Worm (Caenorhabditis elegans): ENCODE data around the gene lec-4.

- no peak for TF ChIP-seq nhr-237 (tag; optimal IDR thresholded peaks at IDR 0.05)
- TF ChIP-seq unc-62 (GFP tag; optimal IDR thresholded peaks at IDR 0.05), result no peak
- no peak for TF ChIP-seq R02D3.7 (tag; optimal IDR thresholded peaks at IDR 0.05)
- no peak for TF ChIP-seq unc-39 (tag; optimal IDR thresholded peaks at IDR 0.05)
- TF ChIP-seq egl-27 (tag; optimal IDR thresholded peaks at IDR 0.05), result no peak
- TF ChIP-seq nhr-21 (tag; optimal IDR thresholded peaks at IDR 0.05), result no peak
- TF ChIP-seq nhr-25 (tag; optimal IDR thresholded peaks at IDR 0.05), result no peak
- TF ChIP-seq ztf-11 (tag; optimal IDR thresholded peaks at IDR 0.05), result no peak
- TF ChIP-seq lin-39 (tag; optimal IDR thresholded peaks at IDR 0.05), result no peak
- TF ChIP-seq skn-1 (tag; optimal IDR thresholded peaks at IDR 0.05), result no peak
- TF ChIP-seq nhr-10 (tag; optimal IDR thresholded peaks at IDR 0.05), result no peak
- TF ChIP-seq unc-55 (GFP tag; optimal IDR thresholded peaks at IDR 0.05), result no peak
- no peak for TF ChIP-seq nhr-23 (tag; optimal IDR thresholded peaks at IDR 0.05)
- TF ChIP-seq lsy-2 (tag; optimal IDR thresholded peaks at IDR 0.05), result no peak
Observed at ce11 chrIII:3798416-3798815, 25.3 kb upstream of the lec-4 start.
